Fruit fly (Drosophila melanogaster) whole organism, embryonic: ENCODE results near the gene Usp8.

Experiments
- Adf1 ChIP-seq: fragments of 200-800 bp; sonication (Bioruptor generic); IDR thresholded peaks from 2 replicates; pipeline ENCODE4 v1.3.6; 2022; ENCODE audit warnings: missing biosample characterization, missing genetic modification characterization
- Atf3 ChIP-seq: fragments of 200-800 bp; sonication (Bioruptor generic); optimal IDR thresholded peaks from 3 replicates; lab custom pipeline; 2016; ENCODE audit warnings: missing biosample characterization, missing genetic modification characterization
- Awh ChIP-seq: fragments of 200-800 bp; sonication (Bioruptor generic); IDR thresholded peaks from 2 replicates; pipeline ENCODE4, ENCODE4 v1.3.6; 2022; ENCODE audit warnings: missing biosample characterization, missing genetic modification characterization
- CG10274 ChIP-seq: fragments of 200-800 bp; sonication (Bioruptor generic); optimal IDR thresholded peaks from 3 replicates; lab custom pipeline; 2017; ENCODE audit warnings: missing biosample characterization, mild to moderate bottlenecking, missing genetic modification characterization
- CG10565 ChIP-seq: fragments of 200-800 bp; sonication (Bioruptor generic); optimal IDR thresholded peaks from 3 replicates; lab custom pipeline; 2016; ENCODE audit warnings: missing biosample characterization, mild to moderate bottlenecking, missing genetic modification characterization
- CG2116 ChIP-seq: fragments of 200-800 bp; sonication (Bioruptor generic); optimal IDR thresholded peaks from 3 replicates; lab custom pipeline; 2018; ENCODE audit warnings: missing biosample characterization, mild to moderate bottlenecking, missing genetic modification characterization
- CG2875 ChIP-seq: fragments of 200-800 bp; sonication (Bioruptor generic); optimal IDR thresholded peaks from 2 replicates; lab custom pipeline; 2017; ENCODE audit warnings: missing biosample characterization, mild to moderate bottlenecking, missing genetic modification characterization, missing genetic modification reagents
- CG30020 ChIP-seq: fragments of 200-800 bp; optimal IDR thresholded peaks from 2 replicates; lab custom pipeline; 2019; ENCODE audit warnings: missing biosample characterization, mild to moderate bottlenecking, missing genetic modification characterization, moderate library complexity
- CHES-1-like ChIP-seq: fragments of 200-800 bp; sonication (Bioruptor generic); optimal IDR thresholded peaks from 2 replicates; lab custom pipeline; 2016; ENCODE audit warnings: missing biosample characterization, missing genetic modification characterization
- Mad ChIP-seq: fragments of 200-800 bp; sonication (Bioruptor generic); optimal IDR thresholded peaks from 2 replicates; lab custom pipeline; 2016; ENCODE audit warnings: missing biosample characterization, missing genetic modification characterization
- Nf-YA ChIP-seq: fragments of 200-800 bp; sonication (Bioruptor generic); IDR thresholded peaks from 2 replicates; pipeline ENCODE4 v1.3.6; 2022; ENCODE audit warnings: missing biosample characterization, missing genetic modification characterization
- Ravus ChIP-seq: fragments of 200-800 bp; sonication (Bioruptor generic); IDR thresholded peaks from 2 replicates; pipeline ENCODE4 v1.3.6; 2022; ENCODE audit warnings: missing biosample characterization, missing genetic modification characterization
- Taf1 ChIP-seq: fragments of 200-800 bp; sonication (Bioruptor generic); IDR thresholded peaks from 2 replicates; pipeline ENCODE4 v1.3.6; 2022; ENCODE audit warnings: missing biosample characterization, missing genetic modification characterization
- Usf ChIP-seq: fragments of 200-800 bp; sonication (Bioruptor generic); optimal IDR thresholded peaks from 2 replicates; lab custom pipeline; 2017; ENCODE audit warnings: missing genotype, missing biosample characterization, missing genetic modification characterization
- ac ChIP-seq: fragments of 200-800 bp; sonication (Bioruptor generic); optimal IDR thresholded peaks from 3 replicates; lab custom pipeline; 2017; ENCODE audit warnings: missing biosample characterization, mild to moderate bottlenecking, missing genetic modification characterization
- caup ChIP-seq: fragments of 200-800 bp; sonication (Bioruptor generic); optimal IDR thresholded peaks from 3 replicates; lab custom pipeline; 2017; ENCODE audit warnings: missing biosample characterization, mild to moderate bottlenecking, missing genetic modification characterization, moderate library complexity; ENCODE audit not compliant: severe bottlenecking
- crol ChIP-seq: fragments of 200-800 bp; sonication (Bioruptor generic); IDR thresholded peaks from 2 replicates; pipeline ENCODE4 v1.3.6; 2022; ENCODE audit warnings: missing biosample characterization, missing genetic modification characterization
- knrl ChIP-seq: fragments of 200-800 bp; sonication (Bioruptor generic); IDR thresholded peaks from 3 replicates; pipeline ENCODE4 v1.3.6; 2022; ENCODE audit warnings: missing biosample characterization, missing genetic modification characterization; ENCODE audit not compliant: partially characterized antibody
- lov ChIP-seq, 2 experiments: fragments of 200-800 bp in 1 of 2; fragments of >200 bp in 1 of 2; sonication (Bioruptor generic) in 1 of 2; IDR thresholded peaks in 1 of 2; optimal IDR thresholded peaks in 1 of 2; 2 replicates in 1 of 2; 3 replicates in 1 of 2; pipeline versions ENCODE4 v1.3.6 to Lab custom; 2017 to 2022; ENCODE audit warnings: missing biosample characterization in 1 of 2, missing genetic modification characterization in 1 of 2
- salm ChIP-seq: fragments of 200-800 bp; sonication (Bioruptor generic); optimal IDR thresholded peaks from 2 replicates; lab custom pipeline; 2018; ENCODE audit warnings: missing biosample characterization, mild to moderate bottlenecking, missing genetic modification characterization
- shn ChIP-seq: fragments of 200-800 bp; sonication (Bioruptor generic); optimal IDR thresholded peaks from 3 replicates; lab custom pipeline; 2016; ENCODE audit warnings: missing biosample characterization, missing genetic modification characterization
- tup ChIP-seq: fragments of 200-800 bp; sonication (Bioruptor generic); optimal IDR thresholded peaks from 2 replicates; lab custom pipeline; 2016; ENCODE audit warnings: missing biosample characterization, mild to moderate bottlenecking, missing genetic modification characterization, moderate library complexity
- zfh2 ChIP-seq: fragments of 200-800 bp; sonication (Bioruptor generic); optimal IDR thresholded peaks from 2 replicates; lab custom pipeline; 2016; ENCODE audit warnings: missing biosample characterization, missing genetic modification characterization

The Usp8 gene

DNA sequence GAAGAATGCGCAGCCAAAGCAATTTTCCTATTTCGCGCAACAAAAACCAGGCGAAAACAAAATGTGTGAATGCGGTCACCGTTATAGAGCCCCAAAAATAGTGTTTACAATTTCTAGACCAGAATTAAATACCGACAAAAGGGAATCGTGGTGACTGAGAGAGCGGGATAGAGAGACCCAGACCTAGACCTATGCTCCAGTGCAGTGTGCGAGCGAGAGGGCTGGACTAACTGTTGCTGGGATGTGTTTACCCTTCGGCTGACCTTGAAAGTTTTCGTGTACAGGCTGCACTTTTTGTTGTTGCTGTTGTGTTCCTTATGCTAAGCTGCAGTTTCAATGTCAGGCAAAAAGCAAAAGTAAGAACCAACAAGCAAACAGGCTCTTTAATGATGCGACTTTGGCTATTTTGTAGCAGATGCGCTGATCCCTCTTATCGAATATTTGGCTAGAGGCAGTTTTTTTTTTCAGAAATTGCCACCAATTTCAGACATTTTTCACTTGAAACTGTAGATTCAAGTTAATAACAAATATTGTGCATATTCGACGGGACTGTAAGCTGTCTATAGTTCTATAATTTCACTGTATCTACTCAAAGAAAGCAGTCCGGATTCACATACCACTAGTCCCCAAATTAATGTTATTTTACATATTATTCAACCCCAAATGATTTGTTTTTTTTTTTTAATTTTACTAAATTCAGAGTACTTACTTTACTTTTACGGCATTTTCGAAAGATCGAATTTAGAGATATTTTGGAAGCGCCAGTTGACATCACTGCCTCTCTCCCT lies 52.7 kb downstream of the Usp8 start (continued):
- no peak for TF ChIP-seq Adf1 (GFP tag; lab: Robert Waterston, UW)
- no peak for TF ChIP-seq lov (optimal IDR thresholded peaks at IDR 0.05; lab: Kevin White, UChicago)
- no peak for TF ChIP-seq lov (GFP tag; IDR thresholded peaks at IDR 0.05; lab: Robert Waterston, UW)
- TF ChIP-seq knrl (GFP tag; lab: Robert Waterston, UW): no peak
- TF ChIP-seq Usf (GFP tag; lab: Kevin White, UChicago): no peak
- no peak for TF ChIP-seq Awh (GFP tag; lab: Robert Waterston, UW)
- no peak for TF ChIP-seq shn (GFP tag; lab: Kevin White, UChicago)
- peak; percentile 29 for TF ChIP-seq Mad
- no peak for TF ChIP-seq CG2875 (GFP tag; lab: Kevin White, UChicago)
- peak; percentile 37 for TF ChIP-seq CHES-1-like
- no peak for TF ChIP-seq Nf-YA (GFP tag; lab: Robert Waterston, UW)
- no peak for TF ChIP-seq CG10565 (GFP tag; lab: Kevin White, UChicago)
- no peak for TF ChIP-seq salm (tag; lab: Kevin White, UChicago)
- no peak for TF ChIP-seq Taf1 (GFP tag; lab: Robert Waterston, UW)
- TF ChIP-seq zfh2 (GFP tag; lab: Kevin White, UChicago): no peak
- no peak for TF ChIP-seq Ravus
- no peak for TF ChIP-seq CG30020 (tag; lab: Kevin White, UChicago)
- no peak for TF ChIP-seq CG2116 (GFP tag; lab: Kevin White, UChicago)
- no peak for TF ChIP-seq ac
- TF ChIP-seq caup (GFP tag; lab: Kevin White, UChicago): peak; percentile 51
- no peak for TF ChIP-seq crol (GFP tag; lab: Robert Waterston, UW)
- no peak for TF ChIP-seq tup (GFP tag; lab: Kevin White, UChicago)
- TF ChIP-seq CG10274 (GFP tag; lab: Kevin White, UChicago): peak; percentile 17
- no peak for TF ChIP-seq Atf3 (GFP tag; lab: Kevin White, UChicago)
